Worm (Caenorhabditis elegans): Measurements from ENCODE around the gene rcd-1.

The rcd-1 gene

ce11 chrII:3747405-3747804 lies 6.3 kb upstream of the rcd-1 start, which contains the start of gene fbxb-92:
Gene fbxb-92 (minus strand): TSS chrII:3747505.
- no peak for TF ChIP-seq fkh-4 (tag; optimal IDR thresholded peaks at IDR 0.05; ENCODE audit: borderline replicate concordance)
- TF ChIP-seq elt-2 (tag; optimal IDR thresholded peaks at IDR 0.05), result no peak
- no peak for TF ChIP-seq mep-1 (tag; optimal IDR thresholded peaks at IDR 0.05)
- TF ChIP-seq lin-39 (tag; optimal IDR thresholded peaks at IDR 0.05), result no peak
- TF ChIP-seq swsn-7 (tag; optimal IDR thresholded peaks at IDR 0.05), result no peak
- TF ChIP-seq tbx-2 (tag; optimal IDR thresholded peaks at IDR 0.05), result no peak
- no peak for TF ChIP-seq egl-27 (tag; optimal IDR thresholded peaks at IDR 0.05)
- no peak for TF ChIP-seq jun-1 (tag; optimal IDR thresholded peaks at IDR 0.05)
- TF ChIP-seq lir-3 (tag; optimal IDR thresholded peaks at IDR 0.05; ENCODE audit: poor library complexity), result no peak
- no peak for TF ChIP-seq ceh-90 (tag; optimal IDR thresholded peaks at IDR 0.05)
- no peak for TF ChIP-seq ceh-82 (tag; optimal IDR thresholded peaks at IDR 0.05)
- no peak for TF ChIP-seq lin-14 (GFP tag; optimal IDR thresholded peaks at IDR 0.05)
- no peak for TF ChIP-seq hpl-2 (GFP tag; optimal IDR thresholded peaks at IDR 0.05)

- TF ChIP-seq nhr-20 (tag; optimal IDR thresholded peaks at IDR 0.05) (no peak), egl-13 (tag; optimal IDR thresholded peaks at IDR 0.05) (no peak)
These were observed 5.0 kb upstream of the rcd-1 start, which contains the start of gene fbxb-90 for ce11 chrII:3748719-3749118. Gene fbxb-90 (minus strand): TSS chrII:3748819.

- TF ChIP-seq egl-13 (tag; optimal IDR thresholded peaks at IDR 0.05) (no peak), nhr-19 (GFP tag; conservative IDR thresholded peaks at IDR 0.05) (no peak), dsc-1 (tag; optimal IDR thresholded peaks at IDR 0.05) (no peak), swsn-7 (tag; optimal IDR thresholded peaks at IDR 0.05) (no peak), ets-5 (GFP tag; IDR thresholded peaks at IDR 0.05) (no peak), F16B12.6 (tag; optimal IDR thresholded peaks at IDR 0.05) (no peak), ceh-8 (GFP tag; optimal IDR thresholded peaks at IDR 0.05) (no peak), snu-23 (GFP tag; optimal IDR thresholded peaks at IDR 0.05) (no peak), nhr-71 (tag; optimal IDR thresholded peaks at IDR 0.05) (no peak), sup-37 (GFP tag; optimal IDR thresholded peaks at IDR 0.05) (no peak)
These were observed 3.0 kb upstream of the rcd-1 start, which contains the start of gene fbxb-91 for ce11 chrII:3750685-3751084. Gene fbxb-91 (minus strand): TSS chrII:3750785.

ce11 chrII:3752184-3752583 lies 1.5 kb upstream of the rcd-1 start, which contains the start of gene sdz-11:
Gene sdz-11 (minus strand): TSS chrII:3752284.
- TF ChIP-seq ceh-63 (GFP tag; optimal IDR thresholded peaks at IDR 0.05), result no peak

ce11 chrII:3757499-3757898 lies 3.8 kb downstream of the rcd-1 start, which contains the start of gene srx-111:
Gene srx-111 (plus strand): TSS chrII:3757799.
- TF ChIP-seq ces-1 (GFP tag; optimal IDR thresholded peaks at IDR 0.05) (no peak), tbx-2 (tag; optimal IDR thresholded peaks at IDR 0.05) (no peak), hlh-4 (tag; optimal IDR thresholded peaks at IDR 0.05) (no peak), aly-2 (tag; optimal IDR thresholded peaks at IDR 0.05) (no peak), nhr-85 (tag) (no peak), lin-39 (tag; optimal IDR thresholded peaks at IDR 0.05) (no peak), snpc-4 (tag; optimal IDR thresholded peaks at IDR 0.05) (no peak), lsy-2 (tag; optimal IDR thresholded peaks at IDR 0.05) (no peak)

- TF ChIP-seq unc-130 (tag; optimal IDR thresholded peaks at IDR 0.05), result no peak
- TF ChIP-seq nhr-71 (tag; optimal IDR thresholded peaks at IDR 0.05), result peak; percentile 52
- peak; percentile 55 for TF ChIP-seq fkh-8 (tag; optimal IDR thresholded peaks at IDR 0.05)
These were observed 5.3 kb downstream of the rcd-1 start, which contains the start of gene T24E12.12 for ce11 chrII:3759010-3759409. Gene T24E12.12 (plus strand): TSS chrII:3759290.
